Fruit fly (Drosophila melanogaster): ENCODE data around the gene sti.

sti gene

dm6 chr3L:12514762-12515215, at the start of gene sti, which contains the start of gene tral:
Gene sti (minus strand): TSS chr3L:12514815.
Gene tral (plus strand): TSS chr3L:12515059.
- TF ChIP-seq ovo (GFP tag; optimal IDR thresholded peaks at IDR 0.05) = peak; percentile 94
- peak; percentile 86 for TF ChIP-seq pad (GFP tag; optimal IDR thresholded peaks at IDR 0.05)
- TF ChIP-seq toe (GFP tag; optimal IDR thresholded peaks at IDR 0.05) = peak; percentile 98
- TF ChIP-seq CG1620 (GFP tag; optimal IDR thresholded peaks at IDR 0.05) = peak; percentile 97
- peak; percentile 94 for TF ChIP-seq CG12768 (GFP tag; optimal IDR thresholded peaks at IDR 0.05)
- TF ChIP-seq CG11617 (GFP tag; optimal IDR thresholded peaks at IDR 0.05) = peak; percentile 90
- peak; percentile 100 for TF ChIP-seq CG14711 (tag; optimal IDR thresholded peaks at IDR 0.05)
- peak; percentile 97 for TF ChIP-seq CG5204 (GFP tag; optimal IDR thresholded peaks at IDR 0.05)
- TF ChIP-seq cnc (optimal IDR thresholded peaks at IDR 0.05) = no peak
- no peak for TF ChIP-seq kay (GFP tag; ENCODE audit: borderline replicate concordance)
- peak; percentile 93 for TF ChIP-seq Crg-1 (GFP tag; optimal IDR thresholded peaks at IDR 0.05)
- TF ChIP-seq Clk (GFP tag; optimal IDR thresholded peaks at IDR 0.05) = peak; percentile 93
- peak; percentile 89 for TF ChIP-seq CG7045 (GFP tag; optimal IDR thresholded peaks at IDR 0.05)
- TF ChIP-seq tj (GFP tag; optimal IDR thresholded peaks at IDR 0.05) = peak; percentile 77
- TF ChIP-seq CG33017 (tag; optimal IDR thresholded peaks at IDR 0.05) = peak; percentile 78
- TF ChIP-seq Hr96 (GFP tag; optimal IDR thresholded peaks at IDR 0.05) = peak; percentile 97
- TF ChIP-seq cic (GFP tag; optimal IDR thresholded peaks at IDR 0.05) = peak; percentile 78
- TF ChIP-seq Mnt (GFP tag; optimal IDR thresholded peaks at IDR 0.05) = peak; percentile 91
- peak; percentile 90 for TF ChIP-seq CG7101 (tag; optimal IDR thresholded peaks at IDR 0.05)
- peak; percentile 91 for TF ChIP-seq bab1 (GFP tag; optimal IDR thresholded peaks at IDR 0.05)

- TF ChIP-seq CG5204 (GFP tag; optimal IDR thresholded peaks at IDR 0.05) (no peak), tj (GFP tag; optimal IDR thresholded peaks at IDR 0.05) (no peak), CG14711 (tag; optimal IDR thresholded peaks at IDR 0.05) (no peak), cic (GFP tag; optimal IDR thresholded peaks at IDR 0.05) (no peak), CG11617 (GFP tag; optimal IDR thresholded peaks at IDR 0.05) (no peak), CG33017 (tag; optimal IDR thresholded peaks at IDR 0.05) (no peak), Hr96 (GFP tag; optimal IDR thresholded peaks at IDR 0.05) (no peak), CG1620 (GFP tag; optimal IDR thresholded peaks at IDR 0.05) (no peak), Clk (GFP tag; optimal IDR thresholded peaks at IDR 0.05) (no peak), toe (GFP tag; optimal IDR thresholded peaks at IDR 0.05) (no peak), kay (GFP tag; ENCODE audit: borderline replicate concordance) (no peak), CG12768 (GFP tag; optimal IDR thresholded peaks at IDR 0.05) (no peak), Mnt (GFP tag; optimal IDR thresholded peaks at IDR 0.05) (no peak), pad (GFP tag; optimal IDR thresholded peaks at IDR 0.05) (no peak), CG7045 (GFP tag; optimal IDR thresholded peaks at IDR 0.05) (no peak), CG7101 (tag; optimal IDR thresholded peaks at IDR 0.05) (no peak), bab1 (GFP tag; optimal IDR thresholded peaks at IDR 0.05) (no peak), Crg-1 (GFP tag; optimal IDR thresholded peaks at IDR 0.05) (no peak)
Measured at dm6 chr3L:12564284-12564683, 49.7 kb upstream of the sti start.

- no peak for TF ChIP-seq CG7045 (GFP tag; optimal IDR thresholded peaks at IDR 0.05)
- TF ChIP-seq pad (GFP tag; optimal IDR thresholded peaks at IDR 0.05) = no peak
- TF ChIP-seq kay (GFP tag; ENCODE audit: borderline replicate concordance) = no peak
- TF ChIP-seq CG14711 (tag; optimal IDR thresholded peaks at IDR 0.05) = no peak
- TF ChIP-seq CG7101 (tag; optimal IDR thresholded peaks at IDR 0.05) = no peak
- no peak for TF ChIP-seq bab1 (GFP tag; optimal IDR thresholded peaks at IDR 0.05)
- TF ChIP-seq Hr96 (GFP tag; optimal IDR thresholded peaks at IDR 0.05) = no peak
- no peak for TF ChIP-seq CG11617 (GFP tag; optimal IDR thresholded peaks at IDR 0.05)
- TF ChIP-seq ovo (GFP tag; optimal IDR thresholded peaks at IDR 0.05) = no peak
- no peak for TF ChIP-seq Crg-1 (GFP tag; optimal IDR thresholded peaks at IDR 0.05)
- no peak for TF ChIP-seq CG5204 (GFP tag; optimal IDR thresholded peaks at IDR 0.05)
- TF ChIP-seq Mnt (GFP tag; optimal IDR thresholded peaks at IDR 0.05) = no peak
- TF ChIP-seq CG12768 (GFP tag; optimal IDR thresholded peaks at IDR 0.05) = no peak
- TF ChIP-seq cic (GFP tag; optimal IDR thresholded peaks at IDR 0.05) = no peak
- TF ChIP-seq CG1620 (GFP tag; optimal IDR thresholded peaks at IDR 0.05) = no peak
Measured at dm6 chr3L:12559273-12559672, 44.7 kb upstream of the sti start.

dm6 chr3L:12557736-12558135, 43.1 kb upstream of the sti start:
- TF ChIP-seq Hr96 (GFP tag; optimal IDR thresholded peaks at IDR 0.05) (no peak), CG12768 (GFP tag; optimal IDR thresholded peaks at IDR 0.05) (no peak), CG7045 (GFP tag; optimal IDR thresholded peaks at IDR 0.05) (no peak), pad (GFP tag; optimal IDR thresholded peaks at IDR 0.05) (no peak), CG11617 (GFP tag; optimal IDR thresholded peaks at IDR 0.05) (no peak), CG14711 (tag; optimal IDR thresholded peaks at IDR 0.05) (no peak), Clk (GFP tag; optimal IDR thresholded peaks at IDR 0.05) (no peak), ovo (GFP tag; optimal IDR thresholded peaks at IDR 0.05) (no peak), cnc (optimal IDR thresholded peaks at IDR 0.05) (no peak), CG5204 (GFP tag; optimal IDR thresholded peaks at IDR 0.05) (no peak), toe (GFP tag; optimal IDR thresholded peaks at IDR 0.05) (no peak), CG33017 (tag; optimal IDR thresholded peaks at IDR 0.05) (no peak), Mnt (GFP tag; optimal IDR thresholded peaks at IDR 0.05) (no peak), cic (GFP tag; optimal IDR thresholded peaks at IDR 0.05) (no peak), Crg-1 (GFP tag; optimal IDR thresholded peaks at IDR 0.05) (no peak), tj (GFP tag; optimal IDR thresholded peaks at IDR 0.05) (no peak), CG1620 (GFP tag; optimal IDR thresholded peaks at IDR 0.05) (no peak)

dm6 chr3L:12551671-12552070, 37.1 kb upstream of the sti start:
- TF ChIP-seq CG5204 (GFP tag; optimal IDR thresholded peaks at IDR 0.05) = no peak
- no peak for TF ChIP-seq tj (GFP tag; optimal IDR thresholded peaks at IDR 0.05)
- TF ChIP-seq CG7101 (tag; optimal IDR thresholded peaks at IDR 0.05) = no peak
- TF ChIP-seq Hr96 (GFP tag; optimal IDR thresholded peaks at IDR 0.05) = no peak

dm6 chr3L:12549471-12549870, 34.9 kb upstream of the sti start:
- TF ChIP-seq cnc (optimal IDR thresholded peaks at IDR 0.05) = no peak
- TF ChIP-seq CG11617 (GFP tag; optimal IDR thresholded peaks at IDR 0.05) = no peak
- no peak for TF ChIP-seq CG1620 (GFP tag; optimal IDR thresholded peaks at IDR 0.05)
- TF ChIP-seq Mnt (GFP tag; optimal IDR thresholded peaks at IDR 0.05) = no peak
- TF ChIP-seq kay (GFP tag; ENCODE audit: borderline replicate concordance) = no peak
- no peak for TF ChIP-seq toe (GFP tag; optimal IDR thresholded peaks at IDR 0.05)
- no peak for TF ChIP-seq bab1 (GFP tag; optimal IDR thresholded peaks at IDR 0.05)
- no peak for TF ChIP-seq tj (GFP tag; optimal IDR thresholded peaks at IDR 0.05)
- TF ChIP-seq CG5204 (GFP tag; optimal IDR thresholded peaks at IDR 0.05) = no peak
- no peak for TF ChIP-seq CG7101 (tag; optimal IDR thresholded peaks at IDR 0.05)
- no peak for TF ChIP-seq pad (GFP tag; optimal IDR thresholded peaks at IDR 0.05)
- TF ChIP-seq Crg-1 (GFP tag; optimal IDR thresholded peaks at IDR 0.05) = no peak
- TF ChIP-seq CG33017 (tag; optimal IDR thresholded peaks at IDR 0.05) = no peak
- no peak for TF ChIP-seq ovo (GFP tag; optimal IDR thresholded peaks at IDR 0.05)
- no peak for TF ChIP-seq Hr96 (GFP tag; optimal IDR thresholded peaks at IDR 0.05)

All from whole organism, adult.